Fruit fly (Drosophila melanogaster): ENCODE measurements around the gene CG11714.

DNA sequence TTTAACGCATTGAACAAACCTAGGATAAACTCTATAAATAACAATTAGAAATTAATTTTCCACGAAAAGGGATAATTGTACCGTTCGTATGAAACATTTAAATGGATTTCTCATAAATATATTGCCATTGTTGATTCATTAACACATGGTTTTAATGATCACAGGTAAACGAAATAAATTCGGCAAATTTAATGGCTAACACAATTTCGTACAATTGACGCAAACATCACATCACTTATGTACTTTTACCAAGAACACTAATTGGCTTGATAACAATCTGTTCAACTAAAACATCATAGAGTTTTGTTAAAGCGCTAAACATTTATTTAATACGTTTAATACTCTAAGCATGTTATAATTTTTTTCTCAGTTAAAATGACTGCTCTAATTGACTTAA is 31.2 kb upstream of the CG11714 start:
- TF ChIP-seq CG8478 (optimal IDR thresholded peaks at IDR 0.05) (no peak), psq (optimal IDR thresholded peaks at IDR 0.05) (no peak), EcR (GFP tag; optimal IDR thresholded peaks at IDR 0.05) (no peak), usp (GFP tag; optimal IDR thresholded peaks at IDR 0.05) (no peak), pan (optimal IDR thresholded peaks at IDR 0.05) (no peak), Dll (optimal IDR thresholded peaks at IDR 0.05) (no peak)
